Worm (Caenorhabditis elegans) whole organism, L2 larva: ENCODE measurements around the gene AH10.4.

Source experiments
- Y55F3AM.14 ChIP-seq: fragments of 200-800 bp; sonication (Bioruptor generic); optimal IDR thresholded peaks from 2 replicates; lab custom pipeline; 2018; ENCODE audit warnings: mild to moderate bottlenecking, missing genetic modification characterization, missing compliant biosample characterization
- ZK546.5 ChIP-seq: sonication (generic microtip); optimal IDR thresholded peaks from 2 replicates; lab custom pipeline; 2017; ENCODE audit warnings: missing biosample characterization, missing genetic modification characterization
- lsy-2 ChIP-seq, 2 experiments: fragments of 150-350 bp in 1 of 2; sonication (generic microtip) in 1 of 2; optimal IDR thresholded peaks; 2 replicates each; lab custom pipeline; 2014 to 2017; ENCODE audit warnings: missing biosample characterization in 2 of 2, missing genetic modification characterization in 2 of 2
- unc-62 ChIP-seq: fragments of 150-350 bp; optimal IDR thresholded peaks from 2 replicates; lab custom pipeline; 2014; ENCODE audit warnings: missing biosample characterization, missing genetic modification reagents, missing genetic modification characterization

DNA sequence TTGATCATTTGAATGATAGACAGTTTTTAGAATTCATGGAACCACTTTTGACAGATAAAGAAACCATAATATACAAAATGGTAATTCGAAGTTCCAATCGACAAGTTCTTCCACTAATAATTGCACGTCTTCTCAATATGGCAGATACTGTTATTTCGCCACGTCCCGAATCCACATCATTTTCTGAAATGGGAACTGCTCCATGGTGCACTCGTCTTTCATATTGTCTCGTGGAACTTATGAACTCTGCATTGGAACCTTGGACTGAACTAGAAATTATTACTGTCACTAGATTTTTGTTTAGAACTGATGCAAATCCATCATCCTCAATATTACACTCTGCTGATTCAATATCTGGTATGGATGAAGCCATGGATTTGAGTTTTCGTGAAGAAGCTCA, 49.4 kb upstream of the AH10.4 start:
- TF ChIP-seq lsy-2 (tag; optimal IDR thresholded peaks at IDR 0.05; lab: Kevin White, UChicago), result no peak
- no peak for TF ChIP-seq ZK546.5
- TF ChIP-seq Y55F3AM.14 (GFP tag; lab: Kevin White, UChicago), result no peak
- no peak for TF ChIP-seq unc-62
